Fruit fly (Drosophila melanogaster) whole organism, larva: ENCODE measurements around the gene IleRS-m.
A peak's percentile ranks its signal among the peaks of the same experiment; 100 is the strongest.

Experiments used
- noc ChIP-seq: fragments of 200-800 bp; sonication (Bioruptor generic); optimal IDR thresholded peaks from 3 replicates; lab custom pipeline; 2019; ENCODE audit warnings: missing biosample characterization, mild to moderate bottlenecking, missing genetic modification characterization, moderate library complexity

IleRS-m gene

dm6 chr3L:16143685-16144539 lies 43.8 kb downstream of the IleRS-m start, which contains the start of gene CG32152:
CG32152 (minus strand) TSS chr3L:16144036.
- no peak for TF ChIP-seq noc

- no peak for TF ChIP-seq noc
These were observed 45.2 kb downstream of the IleRS-m start for dm6 chr3L:16145282-16145681.

dm6 chr3L:16145931-16146538 lies 46.0 kb downstream of the IleRS-m start:
- no peak for TF ChIP-seq noc

- TF ChIP-seq noc, result peak; percentile 71
These were observed 46.5 kb downstream of the IleRS-m start for dm6 chr3L:16146539-16146934.

dm6 chr3L:16147325-16147724 lies 47.2 kb downstream of the IleRS-m start:
- TF ChIP-seq noc, result no peak

dm6 chr3L:16147819-16148236 lies 47.7 kb downstream of the IleRS-m start:
- TF ChIP-seq noc, result no peak

dm6 chr3L:16149418-16150160 lies 49.5 kb downstream of the IleRS-m start:
- TF ChIP-seq noc, result peak; percentile 40

- no peak for TF ChIP-seq noc
These were observed 50.1 kb downstream of the IleRS-m start for dm6 chr3L:16150161-16150538.

dm6 chr3L:16150850-16151515 lies 50.9 kb downstream of the IleRS-m start:
- TF ChIP-seq noc, result no peak

- TF ChIP-seq noc, result no peak
These were observed 51.7 kb downstream of the IleRS-m start for dm6 chr3L:16151742-16152141.
